Worm (Caenorhabditis elegans): Measurements from ENCODE around the gene skr-10.

DNA sequence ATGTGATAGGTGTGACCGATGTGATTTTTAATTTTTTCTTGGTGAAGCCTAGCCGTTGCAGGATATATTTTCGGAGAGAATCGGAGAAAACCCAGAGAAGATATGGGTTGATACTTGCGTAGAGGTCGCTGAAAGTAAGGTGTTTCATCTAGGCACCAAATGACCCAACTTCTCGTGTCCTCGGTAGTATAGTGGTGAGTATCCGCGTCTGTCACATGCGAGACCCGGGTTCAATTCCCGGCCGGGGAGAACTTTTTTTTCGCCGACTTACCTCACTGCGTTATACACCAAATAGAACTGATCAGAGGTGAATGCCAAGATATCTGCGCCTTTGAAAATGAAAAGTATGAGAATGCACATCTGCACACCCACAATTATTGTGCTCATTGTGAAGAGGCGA is 14.8 kb upstream of the skr-10 start:
- no peak for TF ChIP-seq jun-1 (tag; optimal IDR thresholded peaks at IDR 0.05)
- peak; percentile 68; the same call in 1 of the 2 replicates for TF ChIP-seq daf-19 (GFP tag; conservative IDR thresholded peaks at IDR 0.05)
- peak; percentile 81; the same call in 1 of the 2 replicates for TF ChIP-seq Y75B8A.6 (GFP tag; IDR thresholded peaks at IDR 0.05)
- TF ChIP-seq unc-62 (GFP tag; optimal IDR thresholded peaks at IDR 0.05 in 1 of 2), result no peak
- no peak for TF ChIP-seq unc-62 (tag; optimal IDR thresholded peaks at IDR 0.05)
- TF ChIP-seq unc-39 (tag; optimal IDR thresholded peaks at IDR 0.05), result no peak
- no peak for TF ChIP-seq F10B5.3 (tag; optimal IDR thresholded peaks at IDR 0.05)
- 0 out of 2 replicates have a peak, but pooled peaks have one; percentile 46 for TF ChIP-seq Y105C5A.15 (GFP tag; IDR thresholded peaks at IDR 0.05)
- TF ChIP-seq hlh-30 (tag; optimal IDR thresholded peaks at IDR 0.05; ENCODE audit: insufficient read depth), result peak; percentile 87
- TF ChIP-seq ceh-28 (tag; optimal IDR thresholded peaks at IDR 0.05), result no peak
- TF ChIP-seq F26F4.8 (GFP tag; conservative IDR thresholded peaks at IDR 0.05), result peak; percentile 84
- no peak for TF ChIP-seq skn-1 (tag; optimal IDR thresholded peaks at IDR 0.05)
- no peak for TF ChIP-seq egl-27 (tag; optimal IDR thresholded peaks at IDR 0.05)
